Worm (Caenorhabditis elegans) whole organism, young adult: Measurements from ENCODE around the gene Y25C1A.7.

Source experiments
- F22D6.2 ChIP-seq: sonication (generic microtip); optimal IDR thresholded peaks from 2 replicates; lab custom pipeline; 2016; ENCODE audit warnings: mild to moderate bottlenecking, missing genetic modification characterization, missing compliant biosample characterization
- F23B12.7 ChIP-seq: sonication (generic microtip); optimal IDR thresholded peaks from 2 replicates; lab custom pipeline; 2017; ENCODE audit warnings: missing genetic modification characterization, mild to moderate bottlenecking, missing compliant biosample characterization, antibody characterized with exemption, moderate library complexity; ENCODE audit not compliant: insufficient read depth
- F49E8.2 ChIP-seq: sonication (generic microtip); optimal IDR thresholded peaks from 3 replicates; lab custom pipeline; 2017; ENCODE audit warnings: missing genetic modification characterization, mild to moderate bottlenecking, missing compliant biosample characterization, antibody characterized with exemption, moderate library complexity; ENCODE audit not compliant: insufficient read depth
- F55B11.4 ChIP-seq: sonication (generic microtip); optimal IDR thresholded peaks from 2 replicates; lab custom pipeline; 2016; ENCODE audit warnings: missing compliant biosample characterization, missing genetic modification characterization, borderline replicate concordance; ENCODE audit not compliant: insufficient read depth
- T26A5.8 ChIP-seq: sonication (generic microtip); optimal IDR thresholded peaks from 2 replicates; lab custom pipeline; 2016; ENCODE audit warnings: missing genetic modification characterization, missing compliant biosample characterization
- aptf-2 ChIP-seq: fragments of 200-800 bp; sonication (Bioruptor generic); conservative IDR thresholded peaks from 2 replicates; pipeline ENCODE4 v1.3.6; 2022; ENCODE audit warnings: missing genetic modification reagents, missing genetic modification characterization, missing compliant biosample characterization
- atf-7 ChIP-seq: sonication (generic microtip); optimal IDR thresholded peaks from 2 replicates; lab custom pipeline; 2017; ENCODE audit warnings: mild to moderate bottlenecking, missing genetic modification characterization, missing compliant biosample characterization
- ceh-58 ChIP-seq: fragments of 200-800 bp; sonication (Bioruptor generic); IDR thresholded peaks from 2 replicates; pipeline ENCODE4 v1.3.6; 2022; ENCODE audit warnings: missing genetic modification characterization, missing compliant biosample characterization
- chd-7 ChIP-seq: sonication (generic microtip); optimal IDR thresholded peaks from 2 replicates; lab custom pipeline; 2016; ENCODE audit warnings: mild to moderate bottlenecking, missing genetic modification characterization, moderate library complexity, missing compliant biosample characterization
- dpff-1 ChIP-seq: sonication (generic microtip); optimal IDR thresholded peaks from 2 replicates; lab custom pipeline; 2017; ENCODE audit warnings: mild to moderate bottlenecking, missing genetic modification characterization, missing compliant biosample characterization
- dpl-1 ChIP-seq: fragments of 150-350 bp; optimal IDR thresholded peaks from 2 replicates; lab custom pipeline; 2014; ENCODE audit warnings: missing biosample characterization, missing genetic modification reagents, missing genetic modification characterization
- ets-4 ChIP-seq: fragments of 200-800 bp; sonication (Bioruptor generic); optimal IDR thresholded peaks from 2 replicates; lab custom pipeline; 2018; ENCODE audit warnings: mild to moderate bottlenecking, missing genetic modification characterization, missing compliant biosample characterization
- let-526 ChIP-seq: fragments of 200-800 bp; sonication (Bioruptor generic); IDR thresholded peaks from 2 replicates; pipeline ENCODE4 v1.3.6; 2022; ENCODE audit warnings: missing genetic modification reagents, missing genetic modification characterization, missing compliant biosample characterization
- lin-26 ChIP-seq: fragments of 200-800 bp; sonication (Bioruptor generic); IDR thresholded peaks from 2 replicates; pipeline ENCODE4 v1.3.6; 2022; ENCODE audit warnings: missing genetic modification reagents, missing genetic modification characterization, missing compliant biosample characterization
- lin-35 ChIP-seq, 3 experiments: fragments of 150-350 bp in 2 of 3; sonication (generic microtip) in 1 of 3; optimal IDR thresholded peaks; 2 replicates each; lab custom pipeline; 2014 to 2018; ENCODE audit warnings: missing biosample characterization in 3 of 3, missing genetic modification characterization in 3 of 3, missing genetic modification reagents in 3 of 3
- lin-40 ChIP-seq: sonication (generic microtip); optimal IDR thresholded peaks from 2 replicates; lab custom pipeline; 2016; ENCODE audit warnings: missing genetic modification characterization, mild to moderate bottlenecking, missing compliant biosample characterization, missing genotype, missing genetic modification reagents
- lin-54 ChIP-seq: fragments of 200-800 bp; sonication (Bioruptor generic); optimal IDR thresholded peaks from 2 replicates; lab custom pipeline; 2018; ENCODE audit warnings: mild to moderate bottlenecking, missing genetic modification characterization, missing compliant biosample characterization
- lir-1 ChIP-seq: fragments of 200-800 bp; sonication (Bioruptor generic); conservative IDR thresholded peaks from 2 replicates; pipeline ENCODE4 v1.3.6; 2022; ENCODE audit warnings: missing genetic modification reagents, missing genetic modification characterization, missing compliant biosample characterization
- madf-6 ChIP-seq: fragments of 200-800 bp; sonication (Bioruptor generic); IDR thresholded peaks from 2 replicates; pipeline ENCODE4 v1.3.6; 2022; ENCODE audit warnings: missing genetic modification reagents, missing genetic modification characterization, missing compliant biosample characterization
- nfya-1 ChIP-seq: sonication (generic microtip); optimal IDR thresholded peaks from 2 replicates; lab custom pipeline; 2017; ENCODE audit warnings: antibody characterized with exemption, missing compliant biosample characterization, missing genetic modification characterization, borderline replicate concordance; ENCODE audit not compliant: insufficient read depth
- nfya-2 ChIP-seq: fragments of 200-800 bp; sonication (Bioruptor generic); IDR thresholded peaks from 2 replicates; pipeline ENCODE4 v1.3.6; 2022; ENCODE audit warnings: missing genetic modification reagents, missing genetic modification characterization, missing compliant biosample characterization
- nhr-27 ChIP-seq: fragments of 200-800 bp; sonication (Bioruptor generic); optimal IDR thresholded peaks from 2 replicates; lab custom pipeline; 2018; ENCODE audit warnings: mild to moderate bottlenecking, missing genetic modification characterization, moderate library complexity, missing compliant biosample characterization
- pbrm-1 ChIP-seq: fragments of 200-800 bp; sonication (Bioruptor generic); IDR thresholded peaks from 2 replicates; pipeline ENCODE4 v1.3.6; 2022; ENCODE audit warnings: missing genetic modification reagents, missing genetic modification characterization, missing compliant biosample characterization
- rcor-1 ChIP-seq: fragments of 200-800 bp; sonication (Bioruptor generic); IDR thresholded peaks from 2 replicates; pipeline ENCODE4 v1.3.6; 2022; ENCODE audit warnings: missing genetic modification reagents, missing genetic modification characterization, missing compliant biosample characterization
- snpc-1.3 ChIP-seq: sonication (generic microtip); optimal IDR thresholded peaks from 2 replicates; lab custom pipeline; 2017; ENCODE audit warnings: missing genetic modification characterization, mild to moderate bottlenecking, missing compliant biosample characterization, antibody characterized with exemption, moderate library complexity, missing genotype, missing genetic modification reagents; ENCODE audit not compliant: insufficient read depth
- snpc-3.4 ChIP-seq: sonication (generic microtip); optimal IDR thresholded peaks from 2 replicates; lab custom pipeline; 2017; ENCODE audit warnings: missing genetic modification characterization, mild to moderate bottlenecking, missing compliant biosample characterization, antibody characterized with exemption, moderate library complexity, missing genotype, missing genetic modification reagents
- tlf-1 ChIP-seq: fragments of 200-800 bp; sonication (Bioruptor generic); optimal IDR thresholded peaks from 2 replicates; lab custom pipeline; 2018; ENCODE audit warnings: mild to moderate bottlenecking, missing genetic modification characterization, missing compliant biosample characterization
- unc-62 ChIP-seq: fragments of 150-350 bp; optimal IDR thresholded peaks from 2 replicates; lab custom pipeline; 2014; ENCODE audit warnings: missing biosample characterization, missing genetic modification reagents, missing genetic modification characterization
- xnd-1 ChIP-seq: sonication (generic microtip); optimal IDR thresholded peaks from 2 replicates; lab custom pipeline; 2016; ENCODE audit warnings: missing genotype, missing genetic modification reagents, missing genetic modification characterization, missing compliant biosample characterization
- zim-3 ChIP-seq: sonication (generic microtip); optimal IDR thresholded peaks from 2 replicates; lab custom pipeline; 2017; ENCODE audit warnings: mild to moderate bottlenecking, missing genetic modification characterization, moderate library complexity, missing compliant biosample characterization
- ztf-18 ChIP-seq: sonication (generic microtip); optimal IDR thresholded peaks from 2 replicates; lab custom pipeline; 2016; ENCODE audit warnings: missing genotype, mild to moderate bottlenecking, missing genetic modification characterization, missing compliant biosample characterization
- ztf-22 ChIP-seq: fragments of 200-800 bp; sonication (Bioruptor generic); optimal IDR thresholded peaks from 2 replicates; lab custom pipeline; 2018; ENCODE audit warnings: mild to moderate bottlenecking, missing genetic modification characterization, moderate library complexity, missing compliant biosample characterization
- ztf-25 ChIP-seq: fragments of 200-800 bp; sonication (Bioruptor generic); IDR thresholded peaks from 2 replicates; pipeline ENCODE4 v1.3.6; 2022; ENCODE audit warnings: missing genetic modification reagents, missing genetic modification characterization, missing compliant biosample characterization
- ztf-28 ChIP-seq: fragments of 200-800 bp; sonication (Bioruptor generic); IDR thresholded peaks from 2 replicates; pipeline ENCODE4 v1.3.6; 2022; ENCODE audit warnings: missing genetic modification reagents, missing genetic modification characterization, missing compliant biosample characterization
- ztf-6 ChIP-seq: fragments of 200-800 bp; sonication (Bioruptor generic); IDR thresholded peaks from 2 replicates; pipeline ENCODE4 v1.3.6; 2022; ENCODE audit warnings: missing genetic modification reagents, missing genetic modification characterization, missing compliant biosample characterization

Y25C1A.7 gene

ce11 chrII:3096857-3097256, 26.0 kb upstream of the Y25C1A.7 start, which contains the start of gene Y25C1A.14 (continued):
- no peak for TF ChIP-seq pbrm-1 (GFP tag; lab: Robert Waterston, UW)
- TF ChIP-seq, all 124 proteins: peak for 0

DNA sequence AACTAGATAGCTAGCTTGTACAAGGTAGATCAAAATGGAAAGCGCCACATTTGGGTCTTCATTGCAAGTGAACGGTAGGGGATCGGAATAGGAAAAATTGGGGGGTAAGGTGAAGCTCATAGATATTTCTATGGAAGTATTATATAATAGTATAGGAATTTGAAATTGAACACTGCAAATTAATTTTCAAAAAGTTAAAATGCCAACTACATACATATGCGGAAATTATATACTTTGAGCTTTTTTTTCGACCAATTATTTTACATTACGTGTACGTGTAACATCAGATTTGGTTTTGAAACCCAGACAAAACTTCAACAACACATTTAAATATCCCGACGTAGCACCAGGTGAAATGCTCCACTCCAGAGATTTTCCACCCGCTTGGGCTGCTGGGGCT, 25.2 kb upstream of the Y25C1A.7 start, which contains the start of gene srg-23:
Gene srg-23, minus strand, starts transcription at position 101 of the 400 bp plus-strand sequence.
- TF ChIP-seq lin-26 (GFP tag; lab: Robert Waterston, UW), result no peak
- no peak for TF ChIP-seq ztf-25 (GFP tag; lab: Robert Waterston, UW)
- TF ChIP-seq snpc-1.3 (tag; lab: Kevin White, UChicago), result no peak
- TF ChIP-seq chd-7 (tag; lab: Kevin White, UChicago), result no peak
- TF ChIP-seq lin-35 (GFP tag; optimal IDR thresholded peaks at IDR 0.05; lab: Kevin White, UChicago), result no peak
- TF ChIP-seq tlf-1 (GFP tag; lab: Kevin White, UChicago), result no peak
- no peak for TF ChIP-seq dpl-1 (GFP tag; lab: Kevin White, UChicago)
- no peak for TF ChIP-seq aptf-2 (GFP tag; lab: Robert Waterston, UW)
- TF ChIP-seq ets-4, result no peak
- no peak for TF ChIP-seq F49E8.2 (tag; lab: Kevin White, UChicago)
- TF ChIP-seq nhr-27 (tag; lab: Kevin White, UChicago), result no peak
- no peak for TF ChIP-seq atf-7 (tag; lab: Kevin White, UChicago)
- no peak for TF ChIP-seq F55B11.4 (tag; lab: Kevin White, UChicago)
- no peak for TF ChIP-seq F22D6.2 (tag; lab: Kevin White, UChicago)
- no peak for TF ChIP-seq rcor-1 (GFP tag; lab: Robert Waterston, UW)
- no peak for TF ChIP-seq nfya-2
- no peak for TF ChIP-seq zim-3 (tag; lab: Kevin White, UChicago)
- TF ChIP-seq lin-40 (tag; lab: Kevin White, UChicago), result no peak

ce11 chrII:3093352-3093751, 22.5 kb upstream of the Y25C1A.7 start, which contains the start of gene srg-22:
TSS of gene srg-22 (minus strand) at chrII:3093452.
- TF ChIP-seq ztf-22 (GFP tag; lab: Kevin White, UChicago) (no peak), lir-1 (GFP tag; lab: Robert Waterston, UW) (no peak), lin-54 (no peak), F49E8.2 (tag; lab: Kevin White, UChicago) (no peak), T26A5.8 (tag; lab: Kevin White, UChicago) (no peak), madf-6 (GFP tag; lab: Robert Waterston, UW) (no peak)
- TF ChIP-seq, all 124 proteins: peak for 0

- no peak for TF ChIP-seq unc-62 (GFP tag; lab: Kevin White, UChicago)
- TF ChIP-seq ztf-6, result no peak
- TF ChIP-seq let-526 (GFP tag; lab: Robert Waterston, UW), result no peak
- no peak for TF ChIP-seq xnd-1 (tag; lab: Kevin White, UChicago)
- TF ChIP-seq F23B12.7 (tag; lab: Kevin White, UChicago), result no peak
- no peak for TF ChIP-seq nfya-1 (tag; lab: Kevin White, UChicago)
- TF ChIP-seq ztf-28 (GFP tag; lab: Robert Waterston, UW), result no peak
- TF ChIP-seq dpff-1 (tag; lab: Kevin White, UChicago), result no peak
- TF ChIP-seq ztf-18, result no peak
- no peak for TF ChIP-seq snpc-3.4 (tag; lab: Kevin White, UChicago)
- no peak for TF ChIP-seq ceh-58 (GFP tag; lab: Robert Waterston, UW)
These were observed 20.4 kb upstream of the Y25C1A.7 start, which contains the start of gene srg-21 for ce11 chrII:3091268-3091667. TSS of gene srg-21 (minus strand) at chrII:3091368.
